Worm (Caenorhabditis elegans): ENCODE data around the gene C52A11.3.

Gene C52A11.3

ce11 chrII:10737059-10737458 is at the start of gene C52A11.3:
Gene C52A11.3 (plus strand): TSS chrII:10737359.
- TF ChIP-seq W03F9.2 (tag; optimal IDR thresholded peaks at IDR 0.05), result no peak
- TF ChIP-seq dao-5 (tag; optimal IDR thresholded peaks at IDR 0.05), result no peak
- TF ChIP-seq him-1 (tag; optimal IDR thresholded peaks at IDR 0.05), result no peak

- TF ChIP-seq him-1 (tag; optimal IDR thresholded peaks at IDR 0.05), result no peak
- TF ChIP-seq dao-5 (tag; optimal IDR thresholded peaks at IDR 0.05), result no peak
- TF ChIP-seq W03F9.2 (tag; optimal IDR thresholded peaks at IDR 0.05), result no peak
Measured at ce11 chrII:10693655-10694054, 43.5 kb upstream of the C52A11.3 start, which contains the start of gene gbh-1. Gene gbh-1 (minus strand): TSS chrII:10693803.

- TF ChIP-seq W03F9.2 (tag; optimal IDR thresholded peaks at IDR 0.05), result no peak
- no peak for TF ChIP-seq dao-5 (tag; optimal IDR thresholded peaks at IDR 0.05)
- no peak for TF ChIP-seq him-1 (tag; optimal IDR thresholded peaks at IDR 0.05)
Measured at ce11 chrII:10694713-10695112, 42.4 kb upstream of the C52A11.3 start, which contains the start of gene lgc-57. Gene lgc-57 (plus strand): TSS chrII:10695013.

ce11 chrII:10696060-10696459 is 41.1 kb upstream of the C52A11.3 start:
- TF ChIP-seq him-1 (tag; optimal IDR thresholded peaks at IDR 0.05), result no peak
- TF ChIP-seq dao-5 (tag; optimal IDR thresholded peaks at IDR 0.05), result no peak
- no peak for TF ChIP-seq W03F9.2 (tag; optimal IDR thresholded peaks at IDR 0.05)

ce11 chrII:10703594-10704384 is 33.4 kb upstream of the C52A11.3 start, which contains the start of gene col-79:
Gene col-79 (plus strand): TSS chrII:10703613.
- TF ChIP-seq W03F9.2 (tag; optimal IDR thresholded peaks at IDR 0.05) (no peak), him-1 (tag; optimal IDR thresholded peaks at IDR 0.05) (no peak), dao-5 (tag; optimal IDR thresholded peaks at IDR 0.05) (no peak)

- no peak for TF ChIP-seq dao-5 (tag; optimal IDR thresholded peaks at IDR 0.05)
- no peak for TF ChIP-seq him-1 (tag; optimal IDR thresholded peaks at IDR 0.05)
- TF ChIP-seq W03F9.2 (tag; optimal IDR thresholded peaks at IDR 0.05), result no peak
Measured at ce11 chrII:10704575-10705170, 32.5 kb upstream of the C52A11.3 start, which contains the start of gene col-39. Gene col-39 (plus strand): TSS chrII:10704916.

- no peak for TF ChIP-seq him-1 (tag; optimal IDR thresholded peaks at IDR 0.05)
- TF ChIP-seq dao-5 (tag; optimal IDR thresholded peaks at IDR 0.05), result no peak
- TF ChIP-seq W03F9.2 (tag; optimal IDR thresholded peaks at IDR 0.05), result no peak
Measured at ce11 chrII:10705347-10705996, 31.7 kb upstream of the C52A11.3 start.

ce11 chrII:10706038-10706437 is 31.1 kb upstream of the C52A11.3 start:
- TF ChIP-seq dao-5 (tag; optimal IDR thresholded peaks at IDR 0.05), result no peak
- no peak for TF ChIP-seq him-1 (tag; optimal IDR thresholded peaks at IDR 0.05)
- TF ChIP-seq W03F9.2 (tag; optimal IDR thresholded peaks at IDR 0.05), result no peak

- TF ChIP-seq him-1 (tag; optimal IDR thresholded peaks at IDR 0.05) (no peak), W03F9.2 (tag; optimal IDR thresholded peaks at IDR 0.05) (no peak), dao-5 (tag; optimal IDR thresholded peaks at IDR 0.05) (no peak)
Measured at ce11 chrII:10706901-10707300, 30.3 kb upstream of the C52A11.3 start, which contains the start of gene col-80. Gene col-80 (plus strand): TSS chrII:10707201.

- peak; percentile 6 for TF ChIP-seq dao-5 (tag; optimal IDR thresholded peaks at IDR 0.05)
- no peak for TF ChIP-seq W03F9.2 (tag; optimal IDR thresholded peaks at IDR 0.05)
- TF ChIP-seq him-1 (tag; optimal IDR thresholded peaks at IDR 0.05), result no peak
Measured at ce11 chrII:10707439-10708096, 29.6 kb upstream of the C52A11.3 start.

ce11 chrII:10708660-10709059 is 28.5 kb upstream of the C52A11.3 start, which contains the start of gene bli-1:
Gene bli-1 (plus strand): TSS chrII:10708960.
- TF ChIP-seq dao-5 (tag; optimal IDR thresholded peaks at IDR 0.05) (no peak), him-1 (tag; optimal IDR thresholded peaks at IDR 0.05) (no peak), W03F9.2 (tag; optimal IDR thresholded peaks at IDR 0.05) (no peak)

ce11 chrII:10714262-10714933 is 22.8 kb upstream of the C52A11.3 start, which contains the start of the genes dph-2 and C09G5.7:
Gene dph-2 (minus strand): TSS chrII:10714297.
Gene C09G5.7 (plus strand): TSS chrII:10714883.
- no peak for TF ChIP-seq him-1 (tag; optimal IDR thresholded peaks at IDR 0.05)
- no peak for TF ChIP-seq dao-5 (tag; optimal IDR thresholded peaks at IDR 0.05)
- TF ChIP-seq W03F9.2 (tag; optimal IDR thresholded peaks at IDR 0.05), result no peak
